Fruit fly (Drosophila melanogaster): ENCODE measurements around the gene CG18081.

dm6 chr3L:15787406-15787805 lies 47.8 kb downstream of the CG18081 start:
- TF ChIP-seq Sin3A (optimal IDR thresholded peaks at IDR 0.05) (no peak), insv (optimal IDR thresholded peaks at IDR 0.05) (no peak), psq (optimal IDR thresholded peaks at IDR 0.05) (no peak), ttk (optimal IDR thresholded peaks at IDR 0.05) (no peak), h (optimal IDR thresholded peaks at IDR 0.05) (no peak), Myc (optimal IDR thresholded peaks at IDR 0.05) (no peak)
